Worm (Caenorhabditis elegans): ENCODE results near the gene C18D1.2.

ce11 chrII:10099072-10099471 lies 42.3 kb downstream of the C18D1.2 start:
- TF ChIP-seq med-1 (GFP tag; optimal IDR thresholded peaks at IDR 0.05; ENCODE audit: insufficient read depth) (no peak), ztf-29 (GFP tag; IDR thresholded peaks at IDR 0.05) (no peak), klf-2 (GFP tag; conservative IDR thresholded peaks at IDR 0.05) (no peak), T22C8.4 (GFP tag; IDR thresholded peaks at IDR 0.05) (no peak), flt-1 (GFP tag; IDR thresholded peaks at IDR 0.05) (no peak), cog-1 (tag; optimal IDR thresholded peaks at IDR 0.05) (no peak), tab-1 (GFP tag; IDR thresholded peaks at IDR 0.05) (no peak), ztf-23 (GFP tag; IDR thresholded peaks at IDR 0.05) (no peak)
